Worm (Caenorhabditis elegans) whole organism, L1 larva: ENCODE data around the gene sdz-15.

ENCODE experiments used
- dpl-1 ChIP-seq, 3 experiments: fragments of 150-350 bp in 2 of 3; sonication (generic microtip) in 1 of 3; optimal IDR thresholded peaks; 2 replicates each; lab custom pipeline; 2014 to 2017; ENCODE audit warnings: missing biosample characterization in 3 of 3, missing genetic modification characterization in 3 of 3, missing genetic modification reagents in 3 of 3
- fos-1 ChIP-seq: fragments of 150-350 bp; optimal IDR thresholded peaks from 2 replicates; lab custom pipeline; 2014; ENCODE audit warnings: missing biosample characterization, missing genetic modification characterization
- zag-1 ChIP-seq: fragments of 150-350 bp; optimal IDR thresholded peaks from 2 replicates; lab custom pipeline; 2014; ENCODE audit warnings: missing biosample characterization, missing genetic modification characterization
- ztf-11 ChIP-seq, 2 experiments: sonication (generic microtip); optimal IDR thresholded peaks; 2 replicates each; lab custom pipeline; 2016 to 2017; ENCODE audit warnings: missing genetic modification characterization in 2 of 2, missing biosample characterization in 1 of 2, missing compliant biosample characterization in 1 of 2

- TF ChIP-seq ztf-11 (tag; optimal IDR thresholded peaks at IDR 0.05; lab: Kevin White, UChicago) (no peak), fos-1 (tag; lab: Kevin White, UChicago) (no peak), dpl-1 (GFP tag; optimal IDR thresholded peaks at IDR 0.05; lab: Kevin White, UChicago) (no peak), zag-1 (tag; lab: Kevin White, UChicago) (no peak)
These were observed at the start of gene sdz-15 for ce11 chrIII:6498176-6498575.
